Worm (Caenorhabditis elegans): ENCODE measurements around the gene Y69H2.17.

Y69H2.17 gene

DNA sequence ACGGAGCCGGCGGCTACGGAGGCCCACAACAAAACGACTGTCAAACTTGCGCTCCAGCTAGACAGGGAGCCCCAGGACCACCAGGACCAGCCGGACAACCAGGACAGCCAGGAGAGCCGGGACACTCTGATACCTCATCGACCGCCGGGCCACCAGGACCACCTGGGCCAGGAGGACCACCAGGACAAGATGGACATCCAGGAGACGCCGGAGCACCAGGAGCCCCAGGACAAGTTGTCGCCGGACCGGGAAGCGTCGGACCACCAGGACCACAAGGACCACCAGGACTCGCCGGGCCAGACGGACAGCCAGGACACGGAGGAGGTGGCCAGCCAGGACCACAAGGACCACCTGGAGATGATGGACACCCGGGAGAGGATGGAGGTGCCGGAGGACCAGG, 45.7 kb upstream of the Y69H2.17 start:
- TF ChIP-seq gmeb-1 (tag; optimal IDR thresholded peaks at IDR 0.05) = no peak
- TF ChIP-seq R02D3.7 (tag; optimal IDR thresholded peaks at IDR 0.05) = no peak
- TF ChIP-seq sma-3 (GFP tag; optimal IDR thresholded peaks at IDR 0.05) = no peak

ce11 chrV:18639601-18640354, 45.0 kb upstream of the Y69H2.17 start, which contains the start of gene egas-1:
egas-1 (plus strand) TSS chrV:18640304.
- no peak for TF ChIP-seq ztf-1 (GFP tag; conservative IDR thresholded peaks at IDR 0.05)
- TF ChIP-seq Y55F3AM.14 (GFP tag; optimal IDR thresholded peaks at IDR 0.05) = no peak
- TF ChIP-seq sem-4 (tag; optimal IDR thresholded peaks at IDR 0.05) = no peak
- TF ChIP-seq lin-39 (tag; optimal IDR thresholded peaks at IDR 0.05) = no peak
- TF ChIP-seq nhr-237 (tag; optimal IDR thresholded peaks at IDR 0.05) = no peak
- TF ChIP-seq ztf-4 (tag; optimal IDR thresholded peaks at IDR 0.05) = peak; percentile 14
- no peak for TF ChIP-seq nhr-10 (tag; optimal IDR thresholded peaks at IDR 0.05)
- peak; percentile 23 for TF ChIP-seq lin-13 (GFP tag; optimal IDR thresholded peaks at IDR 0.05)
- no peak for TF ChIP-seq nhr-25 (tag; optimal IDR thresholded peaks at IDR 0.05)
- no peak for TF ChIP-seq unc-39 (tag; optimal IDR thresholded peaks at IDR 0.05)
- no peak for TF ChIP-seq unc-62 (GFP tag; optimal IDR thresholded peaks at IDR 0.05)
- TF ChIP-seq sma-3 (GFP tag; optimal IDR thresholded peaks at IDR 0.05) = peak; percentile 58
- TF ChIP-seq aly-2 (tag; optimal IDR thresholded peaks at IDR 0.05) = no peak
- peak; percentile 50 for TF ChIP-seq nhr-21 (tag; optimal IDR thresholded peaks at IDR 0.05)
- no peak for TF ChIP-seq lin-11 (tag; optimal IDR thresholded peaks at IDR 0.05)
- TF ChIP-seq nhr-77 (tag; optimal IDR thresholded peaks at IDR 0.05) = no peak
- no peak for TF ChIP-seq nhr-6 (tag; optimal IDR thresholded peaks at IDR 0.05)
- no peak for TF ChIP-seq alr-1 (tag; optimal IDR thresholded peaks at IDR 0.05)
- no peak for TF ChIP-seq mab-5 (tag; optimal IDR thresholded peaks at IDR 0.05)
- TF ChIP-seq lsy-2 (tag; optimal IDR thresholded peaks at IDR 0.05) = peak in 1 of 2 experiments; percentile 1
- peak; percentile 83 for TF ChIP-seq ama-1 (optimal IDR thresholded peaks at IDR 0.05)

ce11 chrV:18644258-18644657, 40.5 kb upstream of the Y69H2.17 start:
- no peak for TF ChIP-seq lin-13 (GFP tag; optimal IDR thresholded peaks at IDR 0.05)
- TF ChIP-seq sma-9 (GFP tag; optimal IDR thresholded peaks at IDR 0.05) = no peak
- no peak for TF ChIP-seq sma-9 (tag; optimal IDR thresholded peaks at IDR 0.05)
- TF ChIP-seq ztf-1 (GFP tag; conservative IDR thresholded peaks at IDR 0.05) = no peak
- TF ChIP-seq fos-1 (tag; optimal IDR thresholded peaks at IDR 0.05) = no peak
- TF ChIP-seq nhr-10 (tag; optimal IDR thresholded peaks at IDR 0.05) = no peak
- no peak for TF ChIP-seq F13H6.1 (tag; optimal IDR thresholded peaks at IDR 0.05)
- no peak for TF ChIP-seq nhr-6 (tag; optimal IDR thresholded peaks at IDR 0.05)
- TF ChIP-seq gmeb-1 (tag; optimal IDR thresholded peaks at IDR 0.05) = no peak
- no peak for TF ChIP-seq peb-1 (tag; optimal IDR thresholded peaks at IDR 0.05)
- no peak for TF ChIP-seq ztf-11 (tag; optimal IDR thresholded peaks at IDR 0.05)
- TF ChIP-seq ceh-16 (tag; optimal IDR thresholded peaks at IDR 0.05) = no peak
- no peak for TF ChIP-seq skn-1 (tag; optimal IDR thresholded peaks at IDR 0.05)

DNA sequence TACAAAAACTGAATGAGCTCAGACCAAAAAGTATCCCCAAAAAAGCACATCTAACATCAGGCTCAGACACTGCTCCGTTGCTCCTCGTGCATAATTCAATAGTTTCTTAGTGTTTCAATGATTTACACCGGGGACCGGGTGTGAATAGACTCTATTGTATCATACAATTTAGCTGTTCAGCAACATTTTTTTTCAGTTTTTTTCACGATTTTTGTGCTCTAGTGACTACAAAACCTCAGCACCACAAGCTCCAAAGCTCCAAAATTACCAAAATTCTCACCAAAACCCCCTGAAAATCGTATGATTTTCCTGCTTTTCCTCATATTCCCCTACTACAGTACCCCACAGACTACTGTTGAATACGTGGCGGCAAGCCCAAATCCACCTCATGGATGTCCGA, 34.7 kb upstream of the Y69H2.17 start, which contains the start of gene egas-2:
Gene egas-2 (plus strand): TSS at position 301 of the 400 bp plus-strand sequence.
- TF ChIP-seq lin-39 (tag; optimal IDR thresholded peaks at IDR 0.05) = no peak
- no peak for TF ChIP-seq nhr-129 (tag; optimal IDR thresholded peaks at IDR 0.05)

- TF ChIP-seq aly-2 (tag; optimal IDR thresholded peaks at IDR 0.05) = no peak
- no peak for TF ChIP-seq egl-27 (tag; optimal IDR thresholded peaks at IDR 0.05)
These were observed 28.4 kb upstream of the Y69H2.17 start for ce11 chrV:18656363-18656762.

ce11 chrV:18657391-18657790, 27.3 kb upstream of the Y69H2.17 start:
- TF ChIP-seq gmeb-1 (tag; optimal IDR thresholded peaks at IDR 0.05) = no peak
- TF ChIP-seq peb-1 (tag; optimal IDR thresholded peaks at IDR 0.05) = no peak
- TF ChIP-seq sma-3 (GFP tag; optimal IDR thresholded peaks at IDR 0.05) = no peak
- TF ChIP-seq sma-9 (GFP tag; optimal IDR thresholded peaks at IDR 0.05) = no peak
- TF ChIP-seq sma-9 (tag; optimal IDR thresholded peaks at IDR 0.05) = no peak
- no peak for TF ChIP-seq nhr-6 (tag; optimal IDR thresholded peaks at IDR 0.05)
- no peak for TF ChIP-seq blmp-1 (tag; optimal IDR thresholded peaks at IDR 0.05; ENCODE audit: insufficient read depth)
- no peak for TF ChIP-seq zag-1 (tag; optimal IDR thresholded peaks at IDR 0.05)
- no peak for TF ChIP-seq C34F6.9 (tag; optimal IDR thresholded peaks at IDR 0.05)

All from whole organism, L2 larva.